Worm (Caenorhabditis elegans) whole organism, mixed stage, embryonic: ENCODE results near the gene B0524.2.

Experiments used
- M03D4.4 ChIP-seq: sonication (generic microtip); optimal IDR thresholded peaks from 2 replicates; lab custom pipeline; 2017; ENCODE audit warnings: mild to moderate bottlenecking, missing genetic modification characterization, missing compliant biosample characterization
- bed-3 ChIP-seq: fragments of 200-800 bp; sonication (Bioruptor generic); optimal IDR thresholded peaks from 3 replicates; lab custom pipeline; 2018; ENCODE audit warnings: mild to moderate bottlenecking, missing genetic modification characterization, moderate library complexity, missing compliant biosample characterization
- blmp-1 ChIP-seq: fragments of 150-350 bp; optimal IDR thresholded peaks from 2 replicates; lab custom pipeline; 2014; ENCODE audit warnings: missing biosample characterization, missing genetic modification characterization
- ceh-39 ChIP-seq: fragments of 150-350 bp; optimal IDR thresholded peaks from 2 replicates; lab custom pipeline; 2014; ENCODE audit warnings: missing biosample characterization, missing genetic modification characterization
- ceh-43 ChIP-seq: fragments of 200-800 bp; sonication (Bioruptor generic); optimal IDR thresholded peaks from 2 replicates; lab custom pipeline; 2018; ENCODE audit warnings: mild to moderate bottlenecking, missing genetic modification characterization, moderate library complexity, missing compliant biosample characterization
- ceh-83 ChIP-seq: fragments of 200-800 bp; sonication (Bioruptor generic); optimal IDR thresholded peaks from 2 replicates; lab custom pipeline; 2018; ENCODE audit warnings: mild to moderate bottlenecking, missing genetic modification characterization, missing compliant biosample characterization
- ces-1 ChIP-seq: fragments of 150-350 bp; optimal IDR thresholded peaks from 2 replicates; lab custom pipeline; 2014; ENCODE audit warnings: missing biosample characterization, missing genetic modification reagents, missing genetic modification characterization
- cnd-1 ChIP-seq: fragments of 200-800 bp; sonication (Bioruptor generic); optimal IDR thresholded peaks from 2 replicates; lab custom pipeline; 2018; ENCODE audit warnings: mild to moderate bottlenecking, missing genetic modification characterization, missing compliant biosample characterization
- drap-1 ChIP-seq: fragments of 200-800 bp; sonication (Bioruptor generic); optimal IDR thresholded peaks from 3 replicates; lab custom pipeline; 2018; ENCODE audit warnings: mild to moderate bottlenecking, missing genetic modification characterization, missing compliant biosample characterization
- elt-1 ChIP-seq: sonication (generic microtip); optimal IDR thresholded peaks from 2 replicates; lab custom pipeline; 2017; ENCODE audit warnings: missing genetic modification characterization, mild to moderate bottlenecking, missing compliant biosample characterization, antibody characterized with exemption, moderate library complexity, borderline replicate concordance; ENCODE audit not compliant: insufficient read depth
- elt-3 ChIP-seq: fragments of 150-350 bp; optimal IDR thresholded peaks from 2 replicates; lab custom pipeline; 2014; ENCODE audit warnings: missing biosample characterization, missing genetic modification characterization
- flh-1 ChIP-seq: fragments of 200-800 bp; sonication (Bioruptor generic); optimal IDR thresholded peaks from 2 replicates; lab custom pipeline; 2018; ENCODE audit warnings: mild to moderate bottlenecking, missing genetic modification characterization, moderate library complexity, missing compliant biosample characterization
- ham-2 ChIP-seq: fragments of 200-800 bp; sonication (Bioruptor generic); optimal IDR thresholded peaks from 2 replicates; lab custom pipeline; 2018; ENCODE audit warnings: mild to moderate bottlenecking, missing genetic modification characterization, missing compliant biosample characterization
- hlh-1 ChIP-seq: fragments of 150-350 bp; optimal IDR thresholded peaks from 2 replicates; lab custom pipeline; 2014; ENCODE audit warnings: missing biosample characterization, missing genetic modification reagents, missing genetic modification characterization
- lin-13 ChIP-seq: fragments of 150-350 bp; optimal IDR thresholded peaks from 2 replicates; lab custom pipeline; 2014; ENCODE audit warnings: missing biosample characterization, missing genetic modification characterization
- lin-32 ChIP-seq: fragments of 200-800 bp; sonication (Bioruptor generic); optimal IDR thresholded peaks from 2 replicates; lab custom pipeline; 2018; ENCODE audit warnings: mild to moderate bottlenecking, missing genetic modification characterization, missing compliant biosample characterization
- lsy-2 ChIP-seq: fragments of 150-350 bp; optimal IDR thresholded peaks from 2 replicates; lab custom pipeline; 2014; ENCODE audit warnings: missing biosample characterization, missing genetic modification characterization
- mab-5 ChIP-seq: fragments of 150-350 bp; optimal IDR thresholded peaks from 2 replicates; lab custom pipeline; 2014; ENCODE audit warnings: missing biosample characterization, missing genetic modification characterization
- mep-1 ChIP-seq: fragments of 150-350 bp; optimal IDR thresholded peaks from 2 replicates; lab custom pipeline; 2017; ENCODE audit warnings: missing biosample characterization, missing genetic modification reagents, missing genetic modification characterization, inconsistent platforms
- mls-2 ChIP-seq: sonication (generic microtip); optimal IDR thresholded peaks from 2 replicates; lab custom pipeline; 2016; ENCODE audit warnings: mild to moderate bottlenecking, missing genetic modification characterization, moderate library complexity, missing compliant biosample characterization
- nhr-12 ChIP-seq: fragments of 150-350 bp; optimal IDR thresholded peaks from 2 replicates; lab custom pipeline; 2014; ENCODE audit warnings: missing biosample characterization, missing genetic modification characterization
- nhr-2 ChIP-seq: fragments of 150-350 bp; optimal IDR thresholded peaks from 2 replicates; lab custom pipeline; 2014; ENCODE audit warnings: missing biosample characterization, missing genetic modification characterization
- nhr-237 ChIP-seq: fragments of 150-350 bp; optimal IDR thresholded peaks from 2 replicates; lab custom pipeline; 2014; ENCODE audit warnings: missing biosample characterization, missing genetic modification characterization
- nhr-28 ChIP-seq: fragments of 150-350 bp; optimal IDR thresholded peaks from 2 replicates; lab custom pipeline; 2014; ENCODE audit warnings: missing biosample characterization, missing genetic modification characterization
- nhr-76 ChIP-seq: sonication (generic microtip); optimal IDR thresholded peaks from 2 replicates; lab custom pipeline; 2017; ENCODE audit warnings: missing biosample characterization, missing genetic modification characterization
- pha-4 ChIP-seq: fragments of 150-350 bp; optimal IDR thresholded peaks from 2 replicates; lab custom pipeline; 2018; ENCODE audit warnings: missing biosample characterization, missing genetic modification reagents, missing genetic modification characterization
- sem-2 ChIP-seq: fragments of 200-800 bp; sonication (Bioruptor generic); optimal IDR thresholded peaks from 2 replicates; lab custom pipeline; 2018; ENCODE audit warnings: mild to moderate bottlenecking, missing genetic modification characterization, missing compliant biosample characterization
- snpc-4 ChIP-seq: fragments of 150-350 bp; optimal IDR thresholded peaks from 2 replicates; lab custom pipeline; 2014; ENCODE audit warnings: missing biosample characterization, missing genetic modification characterization
- sptf-1 ChIP-seq: sonication (generic microtip); optimal IDR thresholded peaks from 2 replicates; lab custom pipeline; 2017; ENCODE audit warnings: mild to moderate bottlenecking, missing genetic modification characterization, moderate library complexity, missing compliant biosample characterization
- tbx-8 ChIP-seq: fragments of 200-800 bp; sonication (Bioruptor generic); optimal IDR thresholded peaks from 2 replicates; lab custom pipeline; 2018; ENCODE audit warnings: mild to moderate bottlenecking, missing genetic modification characterization, moderate library complexity, missing compliant biosample characterization
- unc-120 ChIP-seq: sonication (generic microtip); optimal IDR thresholded peaks from 2 replicates; lab custom pipeline; 2017; ENCODE audit warnings: missing genetic modification characterization, missing compliant biosample characterization; ENCODE audit not compliant: poor library complexity, severe bottlenecking
- unc-39 ChIP-seq: fragments of 150-350 bp; optimal IDR thresholded peaks from 2 replicates; lab custom pipeline; 2014; ENCODE audit warnings: missing biosample characterization, missing genetic modification characterization
- unc-62 ChIP-seq: fragments of 150-350 bp; optimal IDR thresholded peaks from 2 replicates; lab custom pipeline; 2014; ENCODE audit warnings: missing biosample characterization, missing genetic modification reagents, missing genetic modification characterization
- zip-8 ChIP-seq: fragments of 150-350 bp; optimal IDR thresholded peaks from 2 replicates; lab custom pipeline; 2014; ENCODE audit warnings: missing biosample characterization, missing genetic modification characterization
- ztf-11 ChIP-seq: fragments of 150-350 bp; optimal IDR thresholded peaks from 2 replicates; lab custom pipeline; 2014; ENCODE audit warnings: missing biosample characterization, missing genetic modification characterization

The B0524.2 gene

ce11 chrIII:1905589-1905988 is 11.7 kb downstream of the B0524.2 start, which contains the start of the genes B0524.6 and pqn-41:
TSS of gene B0524.6 (minus strand) at chrIII:1905640.
TSS of gene pqn-41 (plus strand) at chrIII:1905958.
- no peak for TF ChIP-seq zip-8 (tag; lab: Kevin White, UChicago)
- TF ChIP-seq lsy-2 (tag; lab: Kevin White, UChicago) = peak; percentile 79
- peak; percentile 93 for TF ChIP-seq ces-1 (GFP tag; lab: Kevin White, UChicago)
- peak; percentile 39 for TF ChIP-seq nhr-237
- peak; percentile 30 for TF ChIP-seq pha-4 (tag; lab: Kevin White, UChicago)
- TF ChIP-seq nhr-76 = no peak
- TF ChIP-seq mab-5 (tag; lab: Kevin White, UChicago) = peak; percentile 6
- TF ChIP-seq ceh-43 (GFP tag; lab: Kevin White, UChicago) = no peak
- TF ChIP-seq lin-13 (tag; lab: Kevin White, UChicago) = peak; percentile 60
- no peak for TF ChIP-seq mep-1 (tag; lab: Kevin White, UChicago)

ce11 chrIII:1918311-1918932 is 24.6 kb downstream of the B0524.2 start:
- no peak for TF ChIP-seq mls-2 (tag; lab: Kevin White, UChicago)

ce11 chrIII:1921136-1921680 is 27.4 kb downstream of the B0524.2 start:
- TF ChIP-seq cnd-1 (tag; lab: Kevin White, UChicago) (peak; percentile 50), blmp-1 (tag; lab: Kevin White, UChicago) (peak; percentile 80), lin-13 (tag; lab: Kevin White, UChicago) (peak; percentile 5), unc-39 (tag; lab: Kevin White, UChicago) (no peak), nhr-12 (tag; lab: Kevin White, UChicago) (no peak), nhr-28 (no peak), elt-1 (tag; lab: Kevin White, UChicago) (no peak), ham-2 (peak; percentile 91), nhr-76 (no peak), zip-8 (tag; lab: Kevin White, UChicago) (no peak), nhr-2 (tag; lab: Kevin White, UChicago) (peak; percentile 80), pha-4 (tag; lab: Kevin White, UChicago) (peak; percentile 85), hlh-1 (peak; percentile 34), drap-1 (GFP tag; lab: Kevin White, UChicago) (peak; percentile 83), bed-3 (GFP tag; lab: Kevin White, UChicago) (peak; percentile 54), ceh-43 (GFP tag; lab: Kevin White, UChicago) (peak; percentile 61), ces-1 (GFP tag; lab: Kevin White, UChicago) (peak; percentile 100), sem-2 (GFP tag; lab: Kevin White, UChicago) (no peak), ceh-39 (tag; lab: Kevin White, UChicago) (peak; percentile 22), flh-1 (no peak), mls-2 (tag; lab: Kevin White, UChicago) (peak; percentile 82), mab-5 (tag; lab: Kevin White, UChicago) (peak; percentile 18), tbx-8 (no peak), lin-32 (GFP tag; lab: Kevin White, UChicago) (peak; percentile 15), snpc-4 (tag; lab: Kevin White, UChicago) (no peak), lsy-2 (tag; lab: Kevin White, UChicago) (peak; percentile 52), sptf-1 (tag; lab: Kevin White, UChicago) (peak; percentile 83), M03D4.4 (tag; lab: Kevin White, UChicago) (peak; percentile 85), unc-120 (peak; percentile 97), ceh-83 (GFP tag; lab: Kevin White, UChicago) (no peak), elt-3 (tag; lab: Kevin White, UChicago) (peak; percentile 33), nhr-237 (peak; percentile 89), mep-1 (tag; lab: Kevin White, UChicago) (peak; percentile 3), unc-62 (GFP tag; lab: Kevin White, UChicago) (peak; percentile 85), ztf-11 (tag; lab: Kevin White, UChicago) (peak; percentile 93)
